Worm (Caenorhabditis elegans) whole organism, young adult: ENCODE results near the gene mes-6.

Experiments
- B0261.1 ChIP-seq: sonication (generic microtip); optimal IDR thresholded peaks from 2 replicates; lab custom pipeline; 2016; ENCODE audit warnings: mild to moderate bottlenecking, missing genetic modification characterization, moderate library complexity, missing compliant biosample characterization
- B0336.3 ChIP-seq: fragments of 200-800 bp; sonication (Bioruptor generic); IDR thresholded peaks from 2 replicates; pipeline ENCODE4 v1.3.6; 2022; ENCODE audit warnings: missing genetic modification characterization, missing compliant biosample characterization
- C06A6.2 ChIP-seq: fragments of 200-800 bp; sonication (Bioruptor generic); conservative IDR thresholded peaks from 2 replicates; pipeline ENCODE4 v1.3.6; 2022; ENCODE audit warnings: missing genetic modification characterization, missing compliant biosample characterization
- C17E4.6 ChIP-seq: fragments of 200-800 bp; sonication (Bioruptor generic); IDR thresholded peaks from 2 replicates; pipeline ENCODE4 v1.3.6; 2022; ENCODE audit warnings: missing genetic modification reagents, missing genetic modification characterization, missing compliant biosample characterization
- F39B2.1 ChIP-seq: fragments of 200-800 bp; sonication (Bioruptor generic); IDR thresholded peaks from 2 replicates; pipeline ENCODE4 v1.3.6; 2022; ENCODE audit warnings: missing genetic modification reagents, missing genetic modification characterization, missing compliant biosample characterization
- T07F8.4 ChIP-seq: sonication (generic microtip); optimal IDR thresholded peaks from 2 replicates; lab custom pipeline; 2016; ENCODE audit warnings: mild to moderate bottlenecking, missing genetic modification characterization, moderate library complexity, missing compliant biosample characterization
- T26A5.8 ChIP-seq: sonication (generic microtip); optimal IDR thresholded peaks from 2 replicates; lab custom pipeline; 2016; ENCODE audit warnings: missing genetic modification characterization, missing compliant biosample characterization
- Y53F4B.3 ChIP-seq: fragments of 200-800 bp; sonication (Bioruptor generic); IDR thresholded peaks from 2 replicates; pipeline ENCODE4 v1.3.6; 2022; ENCODE audit warnings: missing genetic modification reagents, missing genetic modification characterization, missing compliant biosample characterization
- Y56A3A.18 ChIP-seq: fragments of 200-800 bp; sonication (Bioruptor generic); IDR thresholded peaks from 2 replicates; pipeline ENCODE4 v1.3.6; 2022; ENCODE audit warnings: missing genetic modification reagents, missing genetic modification characterization, missing compliant biosample characterization
- Y67H2A.10 ChIP-seq: fragments of 200-800 bp; sonication (Bioruptor generic); conservative IDR thresholded peaks from 2 replicates; pipeline ENCODE4 v1.3.6; 2022; ENCODE audit warnings: missing genetic modification reagents, missing genetic modification characterization, missing compliant biosample characterization
- ZK185.1 ChIP-seq: sonication (generic microtip); optimal IDR thresholded peaks from 2 replicates; lab custom pipeline; 2016; ENCODE audit warnings: mild to moderate bottlenecking, missing genetic modification characterization, missing compliant biosample characterization; ENCODE audit not compliant: poor library complexity, severe bottlenecking
- aptf-2 ChIP-seq: fragments of 200-800 bp; sonication (Bioruptor generic); conservative IDR thresholded peaks from 2 replicates; pipeline ENCODE4 v1.3.6; 2022; ENCODE audit warnings: missing genetic modification reagents, missing genetic modification characterization, missing compliant biosample characterization
- athp-1 ChIP-seq: sonication (generic microtip); optimal IDR thresholded peaks from 2 replicates; lab custom pipeline; 2017; ENCODE audit warnings: mild to moderate bottlenecking, missing genetic modification characterization, missing compliant biosample characterization
- attf-3 ChIP-seq: fragments of 200-800 bp; sonication (Bioruptor generic); conservative IDR thresholded peaks from 2 replicates; pipeline ENCODE4 v1.3.6; 2022; ENCODE audit warnings: missing genetic modification reagents, missing genetic modification characterization, missing compliant biosample characterization
- attf-6 ChIP-seq: fragments of 200-800 bp; sonication (Bioruptor generic); IDR thresholded peaks from 2 replicates; pipeline ENCODE4 v1.3.6; 2022; ENCODE audit warnings: missing genetic modification reagents, missing genetic modification characterization, missing compliant biosample characterization
- bed-1 ChIP-seq: fragments of 200-800 bp; sonication (Bioruptor generic); IDR thresholded peaks from 2 replicates; pipeline ENCODE4 v1.3.6; 2022; ENCODE audit warnings: missing genetic modification reagents, missing genetic modification characterization, missing compliant biosample characterization
- ceh-100 ChIP-seq: fragments of 200-800 bp; sonication (Bioruptor generic); IDR thresholded peaks from 2 replicates; pipeline ENCODE4 v1.3.6; 2022; ENCODE audit warnings: missing genetic modification reagents, missing genetic modification characterization, missing compliant biosample characterization
- ceh-27 ChIP-seq: fragments of 200-800 bp; sonication (Bioruptor generic); optimal IDR thresholded peaks from 2 replicates; lab custom pipeline; 2018; ENCODE audit warnings: mild to moderate bottlenecking, missing genetic modification characterization, moderate library complexity, missing compliant biosample characterization
- ceh-40 ChIP-seq: fragments of 200-800 bp; sonication (Bioruptor generic); IDR thresholded peaks from 2 replicates; pipeline ENCODE4 v1.3.6; 2022; ENCODE audit warnings: missing genetic modification characterization, missing compliant biosample characterization
- ceh-79 ChIP-seq: sonication (generic microtip); optimal IDR thresholded peaks from 2 replicates; lab custom pipeline; 2017; ENCODE audit warnings: mild to moderate bottlenecking, missing genetic modification characterization, missing compliant biosample characterization
- egl-44 ChIP-seq: fragments of 200-800 bp; sonication (Bioruptor generic); IDR thresholded peaks from 2 replicates; pipeline ENCODE4 v1.3.6; 2022; ENCODE audit warnings: missing genetic modification reagents, missing genetic modification characterization, missing compliant biosample characterization
- lin-26 ChIP-seq: fragments of 200-800 bp; sonication (Bioruptor generic); IDR thresholded peaks from 2 replicates; pipeline ENCODE4 v1.3.6; 2022; ENCODE audit warnings: missing genetic modification reagents, missing genetic modification characterization, missing compliant biosample characterization
- lin-35 ChIP-seq, 3 experiments: fragments of 150-350 bp in 2 of 3; sonication (generic microtip) in 1 of 3; optimal IDR thresholded peaks; 2 replicates each; lab custom pipeline; 2014 to 2018; ENCODE audit warnings: missing biosample characterization in 3 of 3, missing genetic modification characterization in 3 of 3, missing genetic modification reagents in 3 of 3
- lin-54 ChIP-seq: fragments of 200-800 bp; sonication (Bioruptor generic); optimal IDR thresholded peaks from 2 replicates; lab custom pipeline; 2018; ENCODE audit warnings: mild to moderate bottlenecking, missing genetic modification characterization, missing compliant biosample characterization
- madf-10 ChIP-seq: sonication (generic microtip); optimal IDR thresholded peaks from 2 replicates; lab custom pipeline; 2016; ENCODE audit warnings: mild to moderate bottlenecking, missing genetic modification characterization, missing compliant biosample characterization
- madf-8 ChIP-seq: fragments of 200-800 bp; sonication (Bioruptor generic); conservative IDR thresholded peaks from 2 replicates; pipeline ENCODE4 v1.3.6; 2022; ENCODE audit warnings: missing genetic modification reagents, missing genetic modification characterization, missing compliant biosample characterization
- mcd-1 ChIP-seq: fragments of 200-800 bp; sonication (Bioruptor generic); IDR thresholded peaks from 2 replicates; pipeline ENCODE4 v1.3.6; 2022; ENCODE audit warnings: missing genetic modification reagents, missing genetic modification characterization, missing compliant biosample characterization
- mxl-1 ChIP-seq: sonication (generic microtip); optimal IDR thresholded peaks from 2 replicates; lab custom pipeline; 2016; ENCODE audit warnings: missing genetic modification characterization, missing compliant biosample characterization
- nfya-2 ChIP-seq: fragments of 200-800 bp; sonication (Bioruptor generic); IDR thresholded peaks from 2 replicates; pipeline ENCODE4 v1.3.6; 2022; ENCODE audit warnings: missing genetic modification reagents, missing genetic modification characterization, missing compliant biosample characterization
- nhr-120 ChIP-seq: fragments of 200-800 bp; sonication (Bioruptor generic); IDR thresholded peaks from 2 replicates; pipeline ENCODE4 v1.3.6; 2022; ENCODE audit warnings: missing genetic modification characterization, missing compliant biosample characterization
- rpc-1 ChIP-seq, 2 experiments: fragments of 150-350 bp in 1 of 2; sonication (generic microtip) in 1 of 2; optimal IDR thresholded peaks; 2 replicates each; lab custom pipeline; 2014 to 2018; ENCODE audit warnings: missing biosample characterization in 1 of 2, missing genetic modification characterization in 1 of 2, missing genetic modification reagents in 1 of 2, missing genotype in 1 of 2
- snpc-4 ChIP-seq, 5 experiments: fragments of 150-350 bp in 1 of 5; sonication (generic microtip) in 4 of 5; optimal IDR thresholded peaks; 2 replicates each; lab custom pipeline; 2014 to 2018; ENCODE audit warnings: missing genetic modification characterization in 5 of 5, missing biosample characterization in 3 of 5, antibody characterized with exemption in 2 of 5, mild to moderate bottlenecking in 2 of 5, missing compliant biosample characterization in 2 of 5, missing genotype in 2 of 5, moderate library complexity in 2 of 5, missing genetic modification reagents in 1 of 5
- somi-1 ChIP-seq: fragments of 200-800 bp; sonication (Bioruptor generic); optimal IDR thresholded peaks from 2 replicates; lab custom pipeline; 2018; ENCODE audit warnings: mild to moderate bottlenecking, missing genetic modification characterization, missing compliant biosample characterization
- sptf-2 ChIP-seq: fragments of 200-800 bp; sonication (Bioruptor generic); optimal IDR thresholded peaks from 2 replicates; lab custom pipeline; 2018; ENCODE audit warnings: mild to moderate bottlenecking, missing genetic modification characterization, missing compliant biosample characterization
- tbx-9 ChIP-seq: sonication (generic microtip); optimal IDR thresholded peaks from 2 replicates; lab custom pipeline; 2016; ENCODE audit warnings: borderline replicate concordance, missing genetic modification characterization, inconsistent platforms, missing compliant biosample characterization
- unc-62 ChIP-seq: fragments of 150-350 bp; optimal IDR thresholded peaks from 2 replicates; lab custom pipeline; 2014; ENCODE audit warnings: missing biosample characterization, missing genetic modification reagents, missing genetic modification characterization
- zfh-2 ChIP-seq: fragments of 200-800 bp; sonication (Bioruptor generic); conservative IDR thresholded peaks from 2 replicates; pipeline ENCODE4 v1.3.6; 2022; ENCODE audit warnings: missing genetic modification reagents, missing genetic modification characterization, missing compliant biosample characterization
- ztf-22 ChIP-seq: fragments of 200-800 bp; sonication (Bioruptor generic); optimal IDR thresholded peaks from 2 replicates; lab custom pipeline; 2018; ENCODE audit warnings: mild to moderate bottlenecking, missing genetic modification characterization, moderate library complexity, missing compliant biosample characterization
- ztf-25 ChIP-seq: fragments of 200-800 bp; sonication (Bioruptor generic); IDR thresholded peaks from 2 replicates; pipeline ENCODE4 v1.3.6; 2022; ENCODE audit warnings: missing genetic modification reagents, missing genetic modification characterization, missing compliant biosample characterization
- ztf-28 ChIP-seq: fragments of 200-800 bp; sonication (Bioruptor generic); IDR thresholded peaks from 2 replicates; pipeline ENCODE4 v1.3.6; 2022; ENCODE audit warnings: missing genetic modification reagents, missing genetic modification characterization, missing compliant biosample characterization
- ztf-6 ChIP-seq: fragments of 200-800 bp; sonication (Bioruptor generic); IDR thresholded peaks from 2 replicates; pipeline ENCODE4 v1.3.6; 2022; ENCODE audit warnings: missing genetic modification reagents, missing genetic modification characterization, missing compliant biosample characterization

mes-6 gene

ce11 chrIV:8511056-8511455 lies at the start of gene mes-6 (continued):
- TF ChIP-seq tbx-9 (tag; lab: Kevin White, UChicago) (no peak), Y67H2A.10 (no peak), madf-8 (peak; percentile 73), somi-1 (GFP tag; lab: Kevin White, UChicago) (no peak), T07F8.4 (no peak), T26A5.8 (tag; lab: Kevin White, UChicago) (no peak), lin-35 (GFP tag; optimal IDR thresholded peaks at IDR 0.05; lab: Kevin White, UChicago) (peak in 2 of 3 experiments; percentile 44 to 75), lin-26 (GFP tag; lab: Robert Waterston, UW) (no peak), ceh-100 (GFP tag; lab: Robert Waterston, UW) (no peak), Y56A3A.18 (no peak), zfh-2 (GFP tag; lab: Robert Waterston, UW) (no peak), rpc-1 (optimal IDR thresholded peaks at IDR 0.05; lab: Kevin White, UChicago) (no peak), rpc-1 (tag; optimal IDR thresholded peaks at IDR 0.05; lab: Kevin White, UChicago) (no peak), sptf-2 (no peak), B0261.1 (tag; lab: Kevin White, UChicago) (no peak), Y53F4B.3 (GFP tag; lab: Robert Waterston, UW) (no peak), F39B2.1 (no peak), athp-1 (tag; lab: Kevin White, UChicago) (no peak), aptf-2 (no peak), ztf-28 (GFP tag; lab: Robert Waterston, UW) (no peak), ceh-79 (no peak), nfya-2 (GFP tag; lab: Robert Waterston, UW) (no peak), egl-44 (GFP tag; lab: Robert Waterston, UW) (no peak), snpc-4 (GFP tag; optimal IDR thresholded peaks at IDR 0.05; lab: Kevin White, UChicago) (no peak), snpc-4 (tag; optimal IDR thresholded peaks at IDR 0.05; lab: Kevin White, UChicago) (peak in 1 of 4 experiments; percentile 71), ztf-22 (GFP tag; lab: Kevin White, UChicago) (no peak), ztf-6 (GFP tag; lab: Robert Waterston, UW) (no peak), attf-3 (GFP tag; lab: Robert Waterston, UW) (no peak), C06A6.2 (GFP tag; lab: Robert Waterston, UW) (no peak)

ce11 chrIV:8462376-8462775 lies 48.7 kb upstream of the mes-6 start:
- TF ChIP-seq ceh-27 (GFP tag; lab: Kevin White, UChicago) (no peak), attf-6 (GFP tag; lab: Robert Waterston, UW) (no peak), nhr-120 (no peak), madf-10 (no peak), attf-3 (GFP tag; lab: Robert Waterston, UW) (no peak), B0336.3 (GFP tag; lab: Robert Waterston, UW) (no peak), lin-54 (GFP tag; lab: Kevin White, UChicago) (no peak), mxl-1 (tag; lab: Kevin White, UChicago) (no peak), bed-1 (GFP tag; lab: Robert Waterston, UW) (no peak), T07F8.4 (no peak), mcd-1 (no peak), C17E4.6 (GFP tag; lab: Robert Waterston, UW) (no peak)
- TF ChIP-seq, all 124 proteins: peak for 0

ce11 chrIV:8463069-8463468 lies 48.0 kb upstream of the mes-6 start:
- TF ChIP-seq unc-62 (GFP tag; lab: Kevin White, UChicago) (peak; percentile 43), ztf-25 (GFP tag; lab: Robert Waterston, UW) (no peak), mxl-1 (tag; lab: Kevin White, UChicago) (no peak), mcd-1 (no peak), ceh-40 (no peak), ZK185.1 (tag; lab: Kevin White, UChicago) (no peak)
